Worm (Caenorhabditis elegans): ENCODE results near the gene srw-54.

srw-54 gene

ce11 chrV:16603102-16603501, 8.0 kb upstream of the srw-54 start, which contains the start of gene T03E6.8:
Gene T03E6.8, minus strand, starts transcription at chrV:16603202.
- TF ChIP-seq fkh-10 (GFP tag; optimal IDR thresholded peaks at IDR 0.05): no peak
- no peak for TF ChIP-seq elt-2 (tag; optimal IDR thresholded peaks at IDR 0.05)
- TF ChIP-seq efl-1 (optimal IDR thresholded peaks at IDR 0.05): no peak
- TF ChIP-seq efl-1 (GFP tag; optimal IDR thresholded peaks at IDR 0.05 in 1 of 2): peak in 1 of 2 experiments; percentile 3

ce11 chrV:16604301-16604700, 6.8 kb upstream of the srw-54 start:
- no peak for TF ChIP-seq C04F5.9 (tag; optimal IDR thresholded peaks at IDR 0.05)
- TF ChIP-seq nhr-28 (tag; optimal IDR thresholded peaks at IDR 0.05): no peak
- no peak for TF ChIP-seq egl-13 (tag; optimal IDR thresholded peaks at IDR 0.05)
- no peak for TF ChIP-seq nhr-20 (tag; optimal IDR thresholded peaks at IDR 0.05)
- TF ChIP-seq nhr-76 (tag; optimal IDR thresholded peaks at IDR 0.05): no peak
- TF ChIP-seq jun-1 (tag; optimal IDR thresholded peaks at IDR 0.05): no peak
- TF ChIP-seq lin-14 (GFP tag; optimal IDR thresholded peaks at IDR 0.05): no peak
- TF ChIP-seq pag-3 (tag; optimal IDR thresholded peaks at IDR 0.05; ENCODE audit: borderline replicate concordance, insufficient read depth): no peak
- no peak for TF ChIP-seq sptf-1 (tag; optimal IDR thresholded peaks at IDR 0.05)
- no peak for TF ChIP-seq nhr-237 (tag; optimal IDR thresholded peaks at IDR 0.05)
- TF ChIP-seq rnt-1 (tag; optimal IDR thresholded peaks at IDR 0.05): no peak
- TF ChIP-seq unc-130 (tag; optimal IDR thresholded peaks at IDR 0.05): no peak
- no peak for TF ChIP-seq F16B12.6 (tag; optimal IDR thresholded peaks at IDR 0.05)

- TF ChIP-seq egl-27 (tag; optimal IDR thresholded peaks at IDR 0.05): no peak
- peak; percentile 37 for TF ChIP-seq elt-2 (tag; optimal IDR thresholded peaks at IDR 0.05)
- no peak for TF ChIP-seq efl-1 (optimal IDR thresholded peaks at IDR 0.05)
- TF ChIP-seq efl-1 (GFP tag; optimal IDR thresholded peaks at IDR 0.05 in 1 of 2): peak in 1 of 2 experiments; percentile 42
- no peak for TF ChIP-seq pax-3 (tag; optimal IDR thresholded peaks at IDR 0.05)
- TF ChIP-seq nhr-90 (tag; optimal IDR thresholded peaks at IDR 0.05; ENCODE audit: poor library complexity): no peak
- TF ChIP-seq hlh-4 (tag; optimal IDR thresholded peaks at IDR 0.05): no peak
- no peak for TF ChIP-seq ama-1 (optimal IDR thresholded peaks at IDR 0.05)
- TF ChIP-seq lin-14 (GFP tag; optimal IDR thresholded peaks at IDR 0.05): peak; percentile 2
Observed at ce11 chrV:16605463-16605862, 5.7 kb upstream of the srw-54 start.

ce11 chrV:16606313-16606712, 4.8 kb upstream of the srw-54 start, which contains the start of gene Y32B12C.1:
Gene Y32B12C.1, plus strand, starts transcription at chrV:16606613.
- no peak for TF ChIP-seq nhr-85 (tag)
- TF ChIP-seq elt-3 (tag; optimal IDR thresholded peaks at IDR 0.05): no peak
- TF ChIP-seq ets-5 (GFP tag; IDR thresholded peaks at IDR 0.05): no peak
- no peak for TF ChIP-seq ceh-88 (GFP tag; IDR thresholded peaks at IDR 0.05)
- no peak for TF ChIP-seq vab-15 (tag; optimal IDR thresholded peaks at IDR 0.05)
- no peak for TF ChIP-seq lin-13 (GFP tag; optimal IDR thresholded peaks at IDR 0.05)
- TF ChIP-seq nhr-237 (tag; optimal IDR thresholded peaks at IDR 0.05): no peak
- no peak for TF ChIP-seq tbx-2 (tag; optimal IDR thresholded peaks at IDR 0.05)
- TF ChIP-seq lsy-2 (tag; optimal IDR thresholded peaks at IDR 0.05): no peak
- TF ChIP-seq unc-98 (GFP tag; IDR thresholded peaks at IDR 0.05): no peak
- TF ChIP-seq mdl-1 (tag; optimal IDR thresholded peaks at IDR 0.05): no peak

ce11 chrV:16608478-16608877, 2.7 kb upstream of the srw-54 start:
- TF ChIP-seq grh-1 (GFP tag; IDR thresholded peaks at IDR 0.05): no peak
- TF ChIP-seq elt-2 (tag; optimal IDR thresholded peaks at IDR 0.05): peak; percentile 73
- peak; percentile 42 for TF ChIP-seq jun-1 (tag; optimal IDR thresholded peaks at IDR 0.05)
- TF ChIP-seq nhr-84 (tag; optimal IDR thresholded peaks at IDR 0.05): no peak

ce11 chrV:16610094-16610493, 1.0 kb upstream of the srw-54 start:
- TF ChIP-seq nhr-12 (tag; optimal IDR thresholded peaks at IDR 0.05) (no peak), snpc-4 (tag; optimal IDR thresholded peaks at IDR 0.05) (no peak), nhr-11 (tag; optimal IDR thresholded peaks at IDR 0.05) (no peak), lin-35 (GFP tag; optimal IDR thresholded peaks at IDR 0.05) (peak in 1 of 2 experiments; percentile 4), jun-1 (tag; optimal IDR thresholded peaks at IDR 0.05) (peak; percentile 46), elt-2 (tag; optimal IDR thresholded peaks at IDR 0.05) (peak; percentile 81), hpl-2 (GFP tag; optimal IDR thresholded peaks at IDR 0.05) (no peak), nhr-237 (tag; optimal IDR thresholded peaks at IDR 0.05) (no peak), pqm-1 (tag; optimal IDR thresholded peaks at IDR 0.05) (no peak), sptf-1 (tag; optimal IDR thresholded peaks at IDR 0.05) (no peak)
